Worm (Caenorhabditis elegans) whole organism, late embryonic: Measurements from ENCODE around the gene F56D6.11.

Experiments used
- ahr-1 ChIP-seq: sonication (generic microtip); optimal IDR thresholded peaks from 2 replicates; lab custom pipeline; 2016; ENCODE audit warnings: missing genetic modification characterization, missing compliant biosample characterization
- pqm-1 ChIP-seq: sonication (generic microtip); optimal IDR thresholded peaks from 2 replicates; lab custom pipeline; 2016; ENCODE audit warnings: missing genetic modification characterization, missing compliant biosample characterization
- ref-2 ChIP-seq: sonication (generic microtip); optimal IDR thresholded peaks from 2 replicates; lab custom pipeline; 2016; ENCODE audit warnings: missing genetic modification characterization, missing compliant biosample characterization

DNA sequence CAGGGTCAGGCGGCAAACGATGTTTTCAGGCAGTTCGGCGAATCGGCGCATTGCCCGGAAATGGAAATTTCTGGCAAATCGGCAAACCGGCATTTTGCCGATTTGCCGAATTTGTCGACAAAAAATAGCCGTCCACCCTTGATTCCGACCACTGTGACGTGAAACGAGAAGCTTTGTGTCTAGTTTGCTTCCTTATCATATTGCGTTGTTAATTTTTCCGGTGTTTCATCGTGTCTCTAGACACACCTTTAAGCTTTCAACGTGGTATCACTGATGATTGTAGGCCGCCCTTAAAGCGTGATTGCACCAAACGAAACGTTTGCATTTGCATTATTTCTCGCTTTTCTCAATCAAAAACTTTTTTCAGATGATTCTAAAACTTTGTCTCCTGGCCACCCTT, 30.8 kb upstream of the F56D6.11 start, which contains the start of gene clec-71:
- TF ChIP-seq ahr-1 (tag; lab: Kevin White, UChicago) (no peak), pqm-1 (tag; lab: Kevin White, UChicago) (no peak), ref-2 (tag; lab: Kevin White, UChicago) (no peak)
